Fruit fly (Drosophila melanogaster) whole organism, adult: Measurements from ENCODE around the gene CG13245.

Experiments used
- CG11617 ChIP-seq: fragments of 200-800 bp; sonication (Bioruptor generic); optimal IDR thresholded peaks from 2 replicates; lab custom pipeline; 2017; ENCODE audit warnings: mild to moderate bottlenecking, missing biosample characterization, missing genetic modification reagents, missing genetic modification characterization
- CG12768 ChIP-seq: fragments of 200-800 bp; sonication (Bioruptor generic); optimal IDR thresholded peaks from 2 replicates; lab custom pipeline; 2017; ENCODE audit warnings: missing biosample characterization, missing genetic modification characterization, mild to moderate bottlenecking, moderate library complexity, missing genetic modification reagents
- CG14711 ChIP-seq: fragments of 200-800 bp; sonication (Bioruptor generic); optimal IDR thresholded peaks from 2 replicates; lab custom pipeline; 2018; ENCODE audit warnings: missing biosample characterization, mild to moderate bottlenecking, missing genetic modification characterization, moderate library complexity
- CG1620 ChIP-seq: fragments of 200-800 bp; sonication (Bioruptor generic); optimal IDR thresholded peaks from 2 replicates; lab custom pipeline; 2016; ENCODE audit warnings: missing biosample characterization, missing genetic modification characterization
- CG33017 ChIP-seq: fragments of 200-800 bp; sonication (Bioruptor generic); optimal IDR thresholded peaks from 2 replicates; lab custom pipeline; 2018; ENCODE audit warnings: missing biosample characterization, mild to moderate bottlenecking, missing genetic modification characterization, moderate library complexity
- CG5204 ChIP-seq: fragments of 200-800 bp; sonication (Bioruptor generic); optimal IDR thresholded peaks from 2 replicates; lab custom pipeline; 2016; ENCODE audit warnings: missing biosample characterization, missing genetic modification characterization
- CG7045 ChIP-seq: fragments of 200-800 bp; sonication (Bioruptor generic); optimal IDR thresholded peaks from 2 replicates; lab custom pipeline; 2017; ENCODE audit warnings: missing biosample characterization, mild to moderate bottlenecking, missing genetic modification characterization
- CG7101 ChIP-seq: fragments of 200-800 bp; sonication (Bioruptor generic); optimal IDR thresholded peaks from 2 replicates; lab custom pipeline; 2018; ENCODE audit warnings: missing biosample characterization, mild to moderate bottlenecking, missing genetic modification characterization, moderate library complexity
- Clk ChIP-seq: fragments of 200-800 bp; sonication (Bioruptor generic); optimal IDR thresholded peaks from 2 replicates; lab custom pipeline; 2017; ENCODE audit warnings: missing biosample characterization, missing genetic modification characterization
- Crg-1 ChIP-seq: fragments of 200-800 bp; sonication (Bioruptor generic); optimal IDR thresholded peaks from 2 replicates; lab custom pipeline; 2016; ENCODE audit warnings: missing biosample characterization, missing genetic modification characterization
- Hr96 ChIP-seq: fragments of 200-800 bp; sonication (Bioruptor generic); optimal IDR thresholded peaks from 2 replicates; lab custom pipeline; 2016; ENCODE audit warnings: missing biosample characterization, missing genetic modification characterization
- Mnt ChIP-seq: fragments of 200-800 bp; sonication (Bioruptor generic); optimal IDR thresholded peaks from 2 replicates; lab custom pipeline; 2016; ENCODE audit warnings: missing biosample characterization, mild to moderate bottlenecking, missing genetic modification characterization
- bab1 ChIP-seq: fragments of 200-800 bp; sonication (Bioruptor generic); optimal IDR thresholded peaks from 3 replicates; lab custom pipeline; 2019; ENCODE audit warnings: missing biosample characterization, mild to moderate bottlenecking, missing genetic modification characterization, moderate library complexity
- cic ChIP-seq: fragments of 200-800 bp; sonication (Bioruptor generic); optimal IDR thresholded peaks from 2 replicates; lab custom pipeline; 2017; ENCODE audit warnings: missing biosample characterization, mild to moderate bottlenecking, missing genetic modification characterization, moderate library complexity
- cnc ChIP-seq, 2 experiments: fragments of >200 bp; optimal IDR thresholded peaks; 2 replicates each; lab custom pipeline; 2017
- kay ChIP-seq: fragments of 200-800 bp; sonication (Bioruptor generic); peaks from one replicate; lab custom pipeline; 2016; ENCODE audit warnings: missing biosample characterization, missing genetic modification characterization, borderline replicate concordance
- ovo ChIP-seq: fragments of 200-800 bp; sonication (Bioruptor generic); optimal IDR thresholded peaks from 2 replicates; lab custom pipeline; 2016; ENCODE audit warnings: missing biosample characterization, missing genetic modification characterization
- pad ChIP-seq: fragments of 200-800 bp; sonication (Bioruptor generic); optimal IDR thresholded peaks from 3 replicates; lab custom pipeline; 2017; ENCODE audit warnings: missing biosample characterization, missing genetic modification characterization, mild to moderate bottlenecking, moderate library complexity, missing genetic modification reagents
- tj ChIP-seq: fragments of 200-800 bp; sonication (Bioruptor generic); optimal IDR thresholded peaks from 3 replicates; lab custom pipeline; 2017; ENCODE audit warnings: missing biosample characterization, mild to moderate bottlenecking, missing genetic modification characterization, moderate library complexity
- toe ChIP-seq: fragments of 200-800 bp; sonication (Bioruptor generic); optimal IDR thresholded peaks from 2 replicates; lab custom pipeline; 2016; ENCODE audit warnings: missing biosample characterization, missing genetic modification characterization

The CG13245 gene

dm6 chr2L:16004025-16004424, at the start of gene CG13245, which contains the start of gene CG43816:
CG13245 (plus strand) TSS chr2L:16004325.
CG43816 (plus strand) TSS chr2L:16004325.
- TF ChIP-seq CG1620 (GFP tag; lab: Kevin White, UChicago) (no peak), CG12768 (GFP tag; lab: Kevin White, UChicago) (no peak), Mnt (GFP tag; lab: Kevin White, UChicago) (no peak), CG5204 (no peak), cnc (optimal IDR thresholded peaks at IDR 0.05; lab: Kevin White, UChicago) (no peak), CG33017 (tag; lab: Kevin White, UChicago) (no peak), Hr96 (GFP tag; lab: Kevin White, UChicago) (no peak), CG11617 (GFP tag; lab: Kevin White, UChicago) (no peak), Crg-1 (GFP tag; lab: Kevin White, UChicago) (no peak), bab1 (GFP tag; lab: Kevin White, UChicago) (no peak), Clk (GFP tag; lab: Kevin White, UChicago) (no peak), CG7045 (GFP tag; lab: Kevin White, UChicago) (no peak), ovo (GFP tag; lab: Kevin White, UChicago) (no peak), tj (GFP tag; lab: Kevin White, UChicago) (no peak), cic (no peak)

dm6 chr2L:15957558-15957957, 46.6 kb upstream of the CG13245 start, which contains the start of gene CG18063:
CG18063 (plus strand) TSS chr2L:15957858.
- TF ChIP-seq CG1620 (GFP tag; lab: Kevin White, UChicago) (no peak), CG33017 (tag; lab: Kevin White, UChicago) (no peak), CG14711 (tag; lab: Kevin White, UChicago) (no peak), Hr96 (GFP tag; lab: Kevin White, UChicago) (no peak), cnc (optimal IDR thresholded peaks at IDR 0.05; lab: Kevin White, UChicago) (no peak), Clk (GFP tag; lab: Kevin White, UChicago) (no peak), ovo (GFP tag; lab: Kevin White, UChicago) (no peak), CG12768 (GFP tag; lab: Kevin White, UChicago) (no peak), Mnt (GFP tag; lab: Kevin White, UChicago) (no peak), toe (GFP tag; lab: Kevin White, UChicago) (no peak), CG5204 (no peak), cic (no peak), kay (GFP tag; lab: Kevin White, UChicago) (no peak), tj (GFP tag; lab: Kevin White, UChicago) (no peak), CG11617 (GFP tag; lab: Kevin White, UChicago) (no peak), CG7045 (GFP tag; lab: Kevin White, UChicago) (no peak)

- TF ChIP-seq Hr96 (GFP tag; lab: Kevin White, UChicago) (no peak), Clk (GFP tag; lab: Kevin White, UChicago) (no peak)
Measured at dm6 chr2L:15962335-15962734, 41.8 kb upstream of the CG13245 start, which contains the start of gene beat-Ib. beat-Ib (minus strand) TSS chr2L:15962435.

dm6 chr2L:15979186-15979585, 24.9 kb upstream of the CG13245 start, which contains the start of gene CG10839:
CG10839 (plus strand) TSS chr2L:15979486.
- TF ChIP-seq Crg-1 (GFP tag; lab: Kevin White, UChicago) = no peak
- no peak for TF ChIP-seq CG33017 (tag; lab: Kevin White, UChicago)
- no peak for TF ChIP-seq bab1 (GFP tag; lab: Kevin White, UChicago)
- no peak for TF ChIP-seq Hr96 (GFP tag; lab: Kevin White, UChicago)
- no peak for TF ChIP-seq toe (GFP tag; lab: Kevin White, UChicago)
- TF ChIP-seq CG7101 (tag; lab: Kevin White, UChicago) = no peak
- TF ChIP-seq cic = no peak
- TF ChIP-seq CG1620 (GFP tag; lab: Kevin White, UChicago) = no peak
- TF ChIP-seq cnc (optimal IDR thresholded peaks at IDR 0.05; lab: Kevin White, UChicago) = no peak
- TF ChIP-seq CG12768 (GFP tag; lab: Kevin White, UChicago) = no peak
- no peak for TF ChIP-seq CG11617 (GFP tag; lab: Kevin White, UChicago)
- no peak for TF ChIP-seq CG5204
- no peak for TF ChIP-seq tj (GFP tag; lab: Kevin White, UChicago)
- TF ChIP-seq CG14711 (tag; lab: Kevin White, UChicago) = no peak
- TF ChIP-seq kay (GFP tag; lab: Kevin White, UChicago) = no peak
- no peak for TF ChIP-seq pad (GFP tag; lab: Kevin White, UChicago)
- TF ChIP-seq Clk (GFP tag; lab: Kevin White, UChicago) = no peak
- no peak for TF ChIP-seq CG7045 (GFP tag; lab: Kevin White, UChicago)

- TF ChIP-seq tj (GFP tag; lab: Kevin White, UChicago) (no peak), CG7101 (tag; lab: Kevin White, UChicago) (no peak), CG12768 (GFP tag; lab: Kevin White, UChicago) (no peak), cnc (optimal IDR thresholded peaks at IDR 0.05; lab: Kevin White, UChicago) (no peak), Mnt (GFP tag; lab: Kevin White, UChicago) (no peak), ovo (GFP tag; lab: Kevin White, UChicago) (no peak), CG1620 (GFP tag; lab: Kevin White, UChicago) (no peak)
Measured at dm6 chr2L:16000199-16000598, 3.9 kb upstream of the CG13245 start, which contains the start of gene beat-Ic. beat-Ic (plus strand) TSS chr2L:16000291.

- no peak for TF ChIP-seq CG14711 (tag; lab: Kevin White, UChicago)
- TF ChIP-seq pad (GFP tag; lab: Kevin White, UChicago) = no peak
- TF ChIP-seq bab1 (GFP tag; lab: Kevin White, UChicago) = no peak
- TF ChIP-seq CG5204 = no peak
- no peak for TF ChIP-seq Crg-1 (GFP tag; lab: Kevin White, UChicago)
Measured at dm6 chr2L:16003541-16003940, 584 bp upstream of the CG13245 start, which contains the start of gene CG34167. CG34167 (minus strand) TSS chr2L:16003641.
